Worm (Caenorhabditis elegans) whole organism, midembryonic: ENCODE measurements around the gene F35E8.6.

ENCODE experiments used
- T22C8.4 ChIP-seq: fragments of 200-800 bp; sonication (Bioruptor generic); IDR thresholded peaks from 2 replicates; pipeline ENCODE4 v1.3.6; 2022; ENCODE audit warnings: missing genetic modification characterization, missing compliant biosample characterization
- cog-1 ChIP-seq: sonication (generic microtip); optimal IDR thresholded peaks from 2 replicates; lab custom pipeline; 2016; ENCODE audit warnings: missing genetic modification characterization, missing compliant biosample characterization
- flt-1 ChIP-seq: fragments of 200-800 bp; sonication (Bioruptor generic); IDR thresholded peaks from 2 replicates; pipeline ENCODE4 v1.3.6; 2022; ENCODE audit warnings: missing genetic modification characterization, missing compliant biosample characterization
- klf-2 ChIP-seq: fragments of 200-800 bp; sonication (Bioruptor generic); conservative IDR thresholded peaks from 2 replicates; pipeline ENCODE4 v1.3.6; 2022; ENCODE audit warnings: missing genetic modification reagents, missing genetic modification characterization, missing compliant biosample characterization
- med-1 ChIP-seq: sonication (generic microtip); optimal IDR thresholded peaks from 2 replicates; lab custom pipeline; 2017; ENCODE audit warnings: missing genetic modification characterization, mild to moderate bottlenecking, missing compliant biosample characterization, antibody characterized with exemption, missing genetic modification reagents; ENCODE audit not compliant: insufficient read depth
- ref-1 ChIP-seq: fragments of 200-800 bp; sonication (Bioruptor generic); conservative IDR thresholded peaks from 2 replicates; pipeline ENCODE4 v1.3.6; 2022; ENCODE audit warnings: missing genetic modification reagents, missing genetic modification characterization, missing compliant biosample characterization
- ztf-23 ChIP-seq: fragments of 200-800 bp; sonication (Bioruptor generic); IDR thresholded peaks from 2 replicates; pipeline ENCODE4 v1.3.6; 2022; ENCODE audit warnings: missing genetic modification reagents, missing genetic modification characterization, missing compliant biosample characterization
- ztf-29 ChIP-seq: fragments of 200-800 bp; sonication (Bioruptor generic); IDR thresholded peaks from 2 replicates; pipeline ENCODE4 v1.3.6; 2022; ENCODE audit warnings: missing genetic modification reagents, missing genetic modification characterization, missing compliant biosample characterization

DNA sequence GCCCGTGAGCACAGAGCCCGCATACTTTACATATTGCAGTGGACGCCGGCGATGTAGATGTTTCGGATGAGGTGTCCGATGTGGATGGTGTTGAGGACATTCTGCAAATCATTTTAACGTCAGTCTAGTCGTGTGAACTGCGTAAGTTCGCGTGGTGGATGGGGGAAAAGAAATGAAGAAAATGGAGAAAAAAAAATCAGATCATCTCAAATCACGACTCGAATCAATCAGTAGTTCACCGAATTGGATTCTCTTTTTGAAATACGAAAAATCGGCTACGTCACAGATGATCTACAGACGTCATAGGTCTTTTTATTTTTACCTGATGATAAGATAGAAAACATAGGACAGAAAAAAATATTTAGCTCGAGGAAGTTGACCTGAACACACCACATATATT is 35.6 kb upstream of the F35E8.6 start, which contains the start of gene nhr-102:
- TF ChIP-seq flt-1 (no peak), ref-1 (GFP tag; lab: Robert Waterston, UW) (no peak), cog-1 (tag; lab: Kevin White, UChicago) (no peak), T22C8.4 (GFP tag; lab: Robert Waterston, UW) (no peak), med-1 (GFP tag; lab: Kevin White, UChicago) (no peak), ztf-23 (GFP tag; lab: Robert Waterston, UW) (no peak), ztf-29 (no peak), klf-2 (GFP tag; lab: Robert Waterston, UW) (no peak)
